Worm (Caenorhabditis elegans): ENCODE measurements around the gene C54E4.12.

The C54E4.12 gene

DNA sequence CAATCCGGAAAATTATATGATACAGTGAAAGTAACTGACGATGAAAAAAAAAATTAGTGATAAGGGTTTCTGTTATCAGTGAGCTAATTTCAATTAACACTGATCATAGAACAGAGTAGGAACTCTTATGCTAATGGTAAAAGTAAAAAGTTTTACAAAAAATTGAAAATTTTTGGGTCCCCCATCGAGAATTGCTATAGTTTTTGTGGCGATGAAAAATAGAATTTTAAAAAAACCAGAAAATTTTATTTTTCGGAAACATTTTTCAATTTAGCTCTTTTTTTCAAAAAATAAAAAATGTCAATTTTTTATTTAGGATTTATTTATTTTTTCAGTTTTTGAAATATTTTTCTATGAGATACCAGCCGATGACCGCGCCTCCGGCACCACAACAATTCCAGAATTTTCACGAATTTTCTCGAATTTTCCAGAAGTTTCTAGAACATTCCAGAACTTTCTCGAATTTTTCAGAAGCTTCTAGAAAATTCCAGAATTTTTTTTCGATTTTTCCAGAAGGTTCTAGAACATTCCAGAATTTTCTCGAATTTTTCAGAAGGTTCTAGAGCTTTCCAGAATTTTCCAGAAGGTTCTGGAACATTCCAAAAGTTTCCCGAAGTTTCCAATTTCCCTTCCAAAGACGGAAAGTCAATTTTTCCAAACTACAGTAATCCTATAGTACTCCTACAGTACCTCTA is 26.9 kb downstream of the C54E4.12 start, which contains the start of gene C23H5.8:
TSS of gene C23H5.8 (minus strand) at position 51 of the 695 bp plus-strand sequence.
- TF ChIP-seq fos-1 (tag; optimal IDR thresholded peaks at IDR 0.05) (peak; percentile 5), nhr-10 (tag; optimal IDR thresholded peaks at IDR 0.05) (no peak)

DNA sequence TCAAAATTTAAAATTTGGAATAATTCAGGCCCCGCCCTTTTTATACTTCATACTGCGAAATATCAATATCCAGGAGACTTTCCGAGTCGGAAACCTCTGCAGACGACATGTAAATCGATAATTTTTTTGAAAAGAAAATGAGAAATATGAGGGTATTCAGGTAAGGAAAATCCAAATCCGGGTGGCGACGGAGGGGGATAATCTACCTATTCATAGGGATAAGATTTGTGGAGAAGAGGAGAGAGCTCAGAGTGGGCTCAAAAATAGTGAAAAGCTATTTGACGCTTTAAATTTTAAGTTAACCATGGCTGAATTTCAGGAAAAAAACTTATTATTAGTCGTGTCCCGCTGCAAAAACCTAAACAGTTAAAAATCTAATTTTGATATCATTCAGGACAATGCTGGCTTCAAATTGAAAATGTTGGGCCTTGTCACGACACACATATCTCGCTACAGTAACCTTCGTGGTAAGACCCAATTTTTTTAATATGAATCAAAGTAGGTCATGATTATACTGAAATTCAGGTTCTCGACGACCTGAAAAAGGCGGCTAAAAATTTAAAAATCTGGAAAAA is 29.1 kb downstream of the C54E4.12 start, which contains the start of gene che-6:
TSS of gene che-6 (minus strand) at position 109 of the 575 bp plus-strand sequence.
- TF ChIP-seq lin-13 (GFP tag; optimal IDR thresholded peaks at IDR 0.05) (peak; percentile 6), lsy-2 (tag; optimal IDR thresholded peaks at IDR 0.05) (peak in 1 of 2 experiments; percentile 3), snpc-4 (tag; optimal IDR thresholded peaks at IDR 0.05) (no peak), F13H6.1 (tag; optimal IDR thresholded peaks at IDR 0.05) (no peak), lin-11 (tag; optimal IDR thresholded peaks at IDR 0.05) (no peak), mab-5 (tag; optimal IDR thresholded peaks at IDR 0.05) (no peak), ztf-1 (GFP tag; conservative IDR thresholded peaks at IDR 0.05) (no peak), unc-39 (tag; optimal IDR thresholded peaks at IDR 0.05) (no peak), peb-1 (tag; optimal IDR thresholded peaks at IDR 0.05) (no peak), nhr-77 (tag; optimal IDR thresholded peaks at IDR 0.05) (no peak)

- no peak for TF ChIP-seq aly-2 (tag; optimal IDR thresholded peaks at IDR 0.05)
- TF ChIP-seq elt-3 (tag; optimal IDR thresholded peaks at IDR 0.05) = no peak
- no peak for TF ChIP-seq unc-62 (GFP tag; optimal IDR thresholded peaks at IDR 0.05)
- no peak for TF ChIP-seq ceh-16 (tag; optimal IDR thresholded peaks at IDR 0.05)
- TF ChIP-seq blmp-1 (tag; optimal IDR thresholded peaks at IDR 0.05; ENCODE audit: insufficient read depth) = no peak
Measured at ce11 chrIV:2106708-2107107, 33.7 kb downstream of the C54E4.12 start.

DNA sequence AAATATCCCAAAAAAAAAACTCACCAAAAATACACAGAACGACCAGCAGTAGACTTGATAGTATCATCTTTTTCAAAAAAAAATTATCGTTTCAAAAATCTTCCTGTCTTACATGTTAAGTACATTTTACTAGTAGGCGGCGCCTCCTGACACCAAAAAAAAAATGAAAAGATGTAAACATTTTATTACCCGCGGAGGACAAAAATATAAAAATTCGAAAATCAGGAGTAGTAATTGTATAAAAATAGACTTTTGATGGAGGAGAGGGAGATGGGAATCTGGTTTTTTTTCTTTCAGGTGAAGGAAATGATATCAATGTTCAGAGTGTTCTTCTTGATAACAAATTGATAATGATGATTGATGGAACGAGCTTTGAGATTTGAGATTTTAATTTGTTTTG is 37.6 kb downstream of the C54E4.12 start, which contains the start of gene C23H5.15:
TSS of gene C23H5.15 (minus strand) at position 101 of the 400 bp plus-strand sequence.
- TF ChIP-seq elt-1 (tag; optimal IDR thresholded peaks at IDR 0.05) (no peak), lin-13 (GFP tag; optimal IDR thresholded peaks at IDR 0.05) (no peak), ceh-16 (tag; optimal IDR thresholded peaks at IDR 0.05) (no peak), unc-62 (GFP tag; optimal IDR thresholded peaks at IDR 0.05) (no peak), peb-1 (tag; optimal IDR thresholded peaks at IDR 0.05) (no peak), alr-1 (tag; optimal IDR thresholded peaks at IDR 0.05) (no peak), unc-55 (GFP tag; optimal IDR thresholded peaks at IDR 0.05) (no peak), ztf-1 (GFP tag; conservative IDR thresholded peaks at IDR 0.05) (no peak), lsy-2 (tag; optimal IDR thresholded peaks at IDR 0.05) (no peak), lin-11 (tag; optimal IDR thresholded peaks at IDR 0.05) (no peak)

ce11 chrIV:2099771-2100170 is 40.7 kb downstream of the C54E4.12 start, which contains the start of gene C23H5.11:
Gene C23H5.11, minus strand, starts transcription at chrIV:2099871.
- TF ChIP-seq elt-1 (tag; optimal IDR thresholded peaks at IDR 0.05) (no peak), ztf-1 (GFP tag; conservative IDR thresholded peaks at IDR 0.05) (no peak), unc-62 (GFP tag; optimal IDR thresholded peaks at IDR 0.05) (no peak), lin-39 (tag; optimal IDR thresholded peaks at IDR 0.05) (no peak), nhr-11 (tag; optimal IDR thresholded peaks at IDR 0.05) (no peak), lin-11 (tag; optimal IDR thresholded peaks at IDR 0.05) (no peak)
